Fruit fly (Drosophila melanogaster) whole organism, embryonic: ENCODE data around the gene CG11842.

Experiments used
- Blimp-1 ChIP-seq: fragments of 200-800 bp; sonication (Bioruptor generic); optimal IDR thresholded peaks from 3 replicates; lab custom pipeline; 2018; ENCODE audit warnings: missing biosample characterization, missing genetic modification characterization, mild to moderate bottlenecking, moderate library complexity, missing genetic modification reagents
- CG10959 ChIP-seq: fragments of 200-800 bp; sonication (Bioruptor generic); IDR thresholded peaks from 2 replicates; pipeline ENCODE4 v1.3.6; 2022; ENCODE audit warnings: missing biosample characterization, missing genetic modification characterization
- CG12155 ChIP-seq: fragments of 200-800 bp; sonication (Bioruptor generic); optimal IDR thresholded peaks from 3 replicates; lab custom pipeline; 2016; ENCODE audit warnings: missing biosample characterization, missing genetic modification characterization
- CG12219 ChIP-seq: fragments of 200-800 bp; sonication (Bioruptor generic); optimal IDR thresholded peaks from 3 replicates; lab custom pipeline; 2018; ENCODE audit warnings: missing biosample characterization, mild to moderate bottlenecking, missing genetic modification characterization
- CG13296 ChIP-seq: fragments of 200-800 bp; sonication (Bioruptor generic); optimal IDR thresholded peaks from 3 replicates; lab custom pipeline; 2018; ENCODE audit warnings: missing biosample characterization, mild to moderate bottlenecking, missing genetic modification characterization
- CG14441 ChIP-seq: fragments of 200-800 bp; sonication (Bioruptor generic); IDR thresholded peaks from 2 replicates; pipeline ENCODE4 v1.3.6; 2022; ENCODE audit warnings: missing biosample characterization, missing genetic modification characterization
- CG14667 ChIP-seq: fragments of 200-800 bp; sonication (Bioruptor generic); IDR thresholded peaks from 2 replicates; pipeline ENCODE4 v1.3.6; 2022; ENCODE audit warnings: missing biosample characterization, missing genetic modification characterization
- CG15514 ChIP-seq: fragments of 200-800 bp; sonication (Bioruptor generic); optimal IDR thresholded peaks from 3 replicates; lab custom pipeline; 2017; ENCODE audit warnings: missing biosample characterization, missing genetic modification characterization, mild to moderate bottlenecking, moderate library complexity, missing genetic modification reagents
- CG18262 ChIP-seq: fragments of 200-800 bp; optimal IDR thresholded peaks from 3 replicates; lab custom pipeline; 2019; ENCODE audit warnings: missing biosample characterization, mild to moderate bottlenecking, missing genetic modification characterization, moderate library complexity
- CG18599 ChIP-seq: fragments of 200-800 bp; sonication (Bioruptor generic); optimal IDR thresholded peaks from 3 replicates; lab custom pipeline; 2017; ENCODE audit warnings: missing biosample characterization, missing genetic modification characterization, mild to moderate bottlenecking, moderate library complexity, missing genetic modification reagents
- CG2202 ChIP-seq: fragments of 200-800 bp; sonication (Bioruptor generic); optimal IDR thresholded peaks from 2 replicates; lab custom pipeline; 2018; ENCODE audit warnings: missing biosample characterization, mild to moderate bottlenecking, missing genetic modification characterization
- CG2678 ChIP-seq: fragments of 200-800 bp; sonication (Bioruptor generic); optimal IDR thresholded peaks from 3 replicates; lab custom pipeline; 2019; ENCODE audit warnings: missing biosample characterization, mild to moderate bottlenecking, missing genetic modification characterization, moderate library complexity
- CG2712 ChIP-seq: fragments of 200-800 bp; optimal IDR thresholded peaks from 3 replicates; lab custom pipeline; 2019; ENCODE audit warnings: missing biosample characterization, mild to moderate bottlenecking, missing genetic modification characterization, moderate library complexity
- CG34422 ChIP-seq: fragments of 200-800 bp; sonication (Bioruptor generic); IDR thresholded peaks from 3 replicates; pipeline ENCODE4 v1.3.6; 2022; ENCODE audit warnings: missing biosample characterization, missing genetic modification characterization
- CG4617 ChIP-seq: fragments of 200-800 bp; sonication (Bioruptor generic); optimal IDR thresholded peaks from 3 replicates; lab custom pipeline; 2016; ENCODE audit warnings: missing biosample characterization, missing genetic modification characterization, borderline replicate concordance
- CG4707 ChIP-seq: fragments of 200-800 bp; sonication (Bioruptor generic); optimal IDR thresholded peaks from 2 replicates; lab custom pipeline; 2018; ENCODE audit warnings: missing biosample characterization, mild to moderate bottlenecking, missing genetic modification characterization, moderate library complexity
- CG4854 ChIP-seq: fragments of 200-800 bp; sonication (Bioruptor generic); optimal IDR thresholded peaks from 2 replicates; lab custom pipeline; 2016; ENCODE audit warnings: missing biosample characterization, missing genetic modification characterization, inconsistent platforms
- CG5245 ChIP-seq: fragments of 200-800 bp; sonication (Bioruptor generic); optimal IDR thresholded peaks from 3 replicates; lab custom pipeline; 2016; ENCODE audit warnings: missing biosample characterization, missing genetic modification characterization
- CG6689 ChIP-seq: fragments of 200-800 bp; sonication (Bioruptor generic); IDR thresholded peaks from 2 replicates; pipeline ENCODE4 v1.3.6; 2022; ENCODE audit warnings: missing biosample characterization, missing genetic modification characterization
- CG6813 ChIP-seq: fragments of 200-800 bp; sonication (Bioruptor generic); optimal IDR thresholded peaks from 2 replicates; lab custom pipeline; 2017; ENCODE audit warnings: missing biosample characterization, missing genetic modification characterization, mild to moderate bottlenecking, moderate library complexity, missing genetic modification reagents
- CG7963 ChIP-seq: fragments of 200-800 bp; sonication (Bioruptor generic); IDR thresholded peaks from 3 replicates; pipeline ENCODE4 v1.3.6; 2022; ENCODE audit warnings: missing biosample characterization, missing genetic modification characterization; ENCODE audit not compliant: partially characterized antibody
- CG8924 ChIP-seq: fragments of 200-800 bp; optimal IDR thresholded peaks from 3 replicates; lab custom pipeline; 2019; ENCODE audit warnings: missing biosample characterization, mild to moderate bottlenecking, missing genetic modification characterization, moderate library complexity
- CG8944 ChIP-seq: fragments of 200-800 bp; sonication (Bioruptor generic); optimal IDR thresholded peaks from 3 replicates; lab custom pipeline; 2016; ENCODE audit warnings: missing biosample characterization, missing genetic modification characterization
- CG9215 ChIP-seq: fragments of 200-800 bp; sonication (Bioruptor generic); IDR thresholded peaks from 2 replicates; pipeline ENCODE4 v1.3.6; 2022; ENCODE audit warnings: missing biosample characterization, missing genetic modification characterization
- CG9817 ChIP-seq: fragments of 200-800 bp; sonication (Bioruptor generic); optimal IDR thresholded peaks from 2 replicates; lab custom pipeline; 2018; ENCODE audit warnings: missing biosample characterization, mild to moderate bottlenecking, missing genetic modification characterization, moderate library complexity
- Doc2 ChIP-seq: fragments of 200-800 bp; sonication (Bioruptor generic); IDR thresholded peaks from 2 replicates; pipeline ENCODE4 v1.3.6; 2022; ENCODE audit warnings: missing biosample characterization, missing genetic modification characterization
- MBD-R2 ChIP-seq: fragments of 200-800 bp; sonication (Bioruptor generic); IDR thresholded peaks from 2 replicates; pipeline ENCODE4 v1.3.6; 2022; ENCODE audit warnings: missing biosample characterization, missing genetic modification characterization
- Meics ChIP-seq: fragments of 200-800 bp; sonication (Bioruptor generic); optimal IDR thresholded peaks from 2 replicates; lab custom pipeline; 2017; ENCODE audit warnings: missing biosample characterization, mild to moderate bottlenecking, missing genetic modification characterization
- Nf-YC ChIP-seq: fragments of 200-800 bp; optimal IDR thresholded peaks from 3 replicates; lab custom pipeline; 2019; ENCODE audit warnings: missing biosample characterization, mild to moderate bottlenecking, missing genetic modification characterization, moderate library complexity
- NfI ChIP-seq: fragments of 200-800 bp; sonication (Bioruptor generic); optimal IDR thresholded peaks from 3 replicates; lab custom pipeline; 2018; ENCODE audit warnings: missing biosample characterization, mild to moderate bottlenecking, missing genetic modification characterization, moderate library complexity
- TFAM ChIP-seq: fragments of 200-800 bp; sonication (Bioruptor generic); optimal IDR thresholded peaks from 2 replicates; lab custom pipeline; 2017; ENCODE audit warnings: missing biosample characterization, missing genetic modification characterization, inconsistent platforms
- Vsx1 ChIP-seq: fragments of 200-800 bp; sonication (Bioruptor generic); optimal IDR thresholded peaks from 2 replicates; lab custom pipeline; 2017; ENCODE audit warnings: missing biosample characterization, mild to moderate bottlenecking, missing genetic modification characterization, missing genetic modification reagents
- ab ChIP-seq: fragments of 200-800 bp; sonication (Bioruptor generic); optimal IDR thresholded peaks from 2 replicates; lab custom pipeline; 2016; ENCODE audit warnings: missing biosample characterization, missing genetic modification characterization
- cad ChIP-seq: fragments of >200 bp; optimal IDR thresholded peaks from 2 replicates; lab custom pipeline; 2017; ENCODE audit warnings: missing biosample characterization, missing genetic modification characterization
- cas ChIP-seq: fragments of 200-800 bp; sonication (Bioruptor generic); IDR thresholded peaks from 2 replicates; pipeline ENCODE4 v1.3.6; 2022; ENCODE audit warnings: missing biosample characterization, missing genetic modification characterization
- dmrt11E ChIP-seq: fragments of 200-800 bp; sonication (Bioruptor generic); optimal IDR thresholded peaks from 3 replicates; lab custom pipeline; 2018; ENCODE audit warnings: missing biosample characterization, mild to moderate bottlenecking, missing genetic modification characterization, moderate library complexity
- ems ChIP-seq: fragments of 200-800 bp; sonication (Bioruptor generic); optimal IDR thresholded peaks from 3 replicates; lab custom pipeline; 2016; ENCODE audit warnings: missing biosample characterization, missing genetic modification characterization
- eyg ChIP-seq: fragments of 200-800 bp; sonication (Bioruptor generic); optimal IDR thresholded peaks from 3 replicates; lab custom pipeline; 2016; ENCODE audit warnings: missing biosample characterization, missing genetic modification characterization
- gsb-n ChIP-seq: fragments of 200-800 bp; sonication (Bioruptor generic); optimal IDR thresholded peaks from 3 replicates; lab custom pipeline; 2018; ENCODE audit warnings: missing biosample characterization, mild to moderate bottlenecking, missing genetic modification characterization
- hkb ChIP-seq, 2 experiments: fragments of 200-800 bp in 1 of 2; fragments of >200 bp in 1 of 2; sonication (Bioruptor generic) in 1 of 2; IDR thresholded peaks in 1 of 2; optimal IDR thresholded peaks in 1 of 2; 2 replicates each; pipeline versions ENCODE4 v1.3.6 to Lab custom; 2017 to 2022; ENCODE audit warnings: missing biosample characterization in 1 of 2, missing genetic modification characterization in 1 of 2
- insv ChIP-seq, 2 experiments: fragments of 200-800 bp; sonication (Bioruptor generic); optimal IDR thresholded peaks; 3 replicates each; lab custom pipeline; 2016 to 2018; ENCODE audit warnings: missing biosample characterization in 2 of 2, missing genetic modification characterization in 2 of 2
- prd ChIP-seq, 3 experiments: fragments of >200 bp in 2 of 3; fragments of 200-800 bp in 1 of 3; sonication (Bioruptor generic) in 1 of 3; optimal IDR thresholded peaks in 2 of 3; IDR thresholded peaks in 1 of 3; 2 replicates in 2 of 3; 3 replicates in 1 of 3; pipeline versions ENCODE4 v1.3.6 to Lab custom; 2017 to 2022; ENCODE audit warnings: missing biosample characterization in 1 of 3, missing genetic modification characterization in 1 of 3
- scrt ChIP-seq: fragments of 200-800 bp; sonication (Bioruptor generic); optimal IDR thresholded peaks from 2 replicates; lab custom pipeline; 2018; ENCODE audit warnings: missing biosample characterization, mild to moderate bottlenecking, missing genetic modification characterization, moderate library complexity
- slou ChIP-seq: fragments of 200-800 bp; sonication (Bioruptor generic); optimal IDR thresholded peaks from 3 replicates; lab custom pipeline; 2016; ENCODE audit warnings: missing biosample characterization, missing genetic modification characterization
- tll ChIP-seq, 2 experiments: fragments of 200-800 bp in 1 of 2; fragments of >200 bp in 1 of 2; sonication (Bioruptor generic) in 1 of 2; optimal IDR thresholded peaks; 2 replicates each; lab custom pipeline; 2017 to 2019; ENCODE audit warnings: missing biosample characterization in 2 of 2, missing genetic modification characterization in 2 of 2, mild to moderate bottlenecking in 1 of 2, moderate library complexity in 1 of 2
- usp ChIP-seq: fragments of >200 bp; optimal IDR thresholded peaks from 2 replicates; lab custom pipeline; 2017; ENCODE audit warnings: missing biosample characterization, missing genetic modification characterization
- zen ChIP-seq: fragments of 200-800 bp; sonication (Bioruptor generic); optimal IDR thresholded peaks from 3 replicates; lab custom pipeline; 2018; ENCODE audit warnings: missing biosample characterization, mild to moderate bottlenecking, missing genetic modification characterization, moderate library complexity

The CG11842 gene

dm6 chr3R:29074001-29074609, 21.6 kb downstream of the CG11842 start (continued):
- TF ChIP-seq CG14441 (GFP tag; lab: Robert Waterston, UW) (no peak), CG4854 (GFP tag; lab: Kevin White, UChicago) (no peak), cad (GFP tag; lab: Kevin White, UChicago) (peak; percentile 63), gsb-n (no peak), ab (no peak), CG34422 (no peak), usp (GFP tag; lab: Kevin White, UChicago) (no peak), CG9817 (tag; lab: Kevin White, UChicago) (no peak), NfI (GFP tag; lab: Kevin White, UChicago) (no peak), MBD-R2 (GFP tag; lab: Robert Waterston, UW) (no peak), Blimp-1 (GFP tag; lab: Kevin White, UChicago) (peak; percentile 29), CG18599 (GFP tag; lab: Kevin White, UChicago) (peak; percentile 18), cas (no peak), CG9215 (GFP tag; lab: Robert Waterston, UW) (no peak), zen (tag; lab: Kevin White, UChicago) (peak; percentile 71), CG14667 (GFP tag; lab: Robert Waterston, UW) (no peak), CG2202 (tag; lab: Kevin White, UChicago) (peak; percentile 21), Vsx1 (GFP tag; lab: Kevin White, UChicago) (peak; percentile 13), ems (GFP tag; lab: Kevin White, UChicago) (no peak), CG7963 (GFP tag; lab: Robert Waterston, UW) (no peak), CG6689 (GFP tag; lab: Robert Waterston, UW) (peak; percentile 33; the same call in 1 of the 2 replicates), tll (GFP tag; optimal IDR thresholded peaks at IDR 0.05; lab: Kevin White, UChicago) (peak in 1 of 2 experiments; percentile 89), CG13296 (GFP tag; lab: Kevin White, UChicago) (no peak), eyg (no peak), CG6813 (GFP tag; lab: Kevin White, UChicago) (peak; percentile 9), dmrt11E (tag; lab: Kevin White, UChicago) (no peak), TFAM (GFP tag; lab: Kevin White, UChicago) (no peak), scrt (no peak), CG12219 (GFP tag; lab: Kevin White, UChicago) (peak; percentile 6), prd (optimal IDR thresholded peaks at IDR 0.05; lab: Kevin White, UChicago) (no peak), prd (GFP tag; IDR thresholded peaks at IDR 0.05; lab: Robert Waterston, UW) (no peak), hkb (optimal IDR thresholded peaks at IDR 0.05; lab: Kevin White, UChicago) (no peak), hkb (GFP tag; IDR thresholded peaks at IDR 0.05; lab: Robert Waterston, UW) (no peak), CG10959 (GFP tag; lab: Robert Waterston, UW) (no peak), slou (GFP tag; lab: Kevin White, UChicago) (no peak), CG18262 (tag; lab: Kevin White, UChicago) (no peak), Doc2 (GFP tag; lab: Robert Waterston, UW) (no peak), insv (GFP tag; optimal IDR thresholded peaks at IDR 0.05; lab: Kevin White, UChicago) (peak in 1 of 2 experiments; percentile 20), CG8924 (tag; lab: Kevin White, UChicago) (peak; percentile 29), CG12155 (GFP tag; lab: Kevin White, UChicago) (peak; percentile 30), CG4617 (GFP tag; lab: Kevin White, UChicago) (no peak), CG2712 (no peak), CG5245 (GFP tag; lab: Kevin White, UChicago) (no peak), Meics (GFP tag; lab: Kevin White, UChicago) (no peak), CG8944 (no peak), CG4707 (GFP tag; lab: Kevin White, UChicago) (no peak), CG15514 (GFP tag; lab: Kevin White, UChicago) (no peak), Nf-YC (tag; lab: Kevin White, UChicago) (no peak), CG2678 (tag; lab: Kevin White, UChicago) (peak; percentile 10)
